Worm (Caenorhabditis elegans): ENCODE measurements around the gene gegf-1.
"Not testable (repeated sequence)": the region's sequence is repeated elsewhere in the genome, so short reads cannot be mapped to it uniquely, and the experiment has no call there.

- not testable (repeated sequence) for TF ChIP-seq ref-1 (GFP tag; conservative IDR thresholded peaks at IDR 0.05); flt-1 (GFP tag; IDR thresholded peaks at IDR 0.05); cog-1 (tag; optimal IDR thresholded peaks at IDR 0.05); ztf-29 (GFP tag; IDR thresholded peaks at IDR 0.05); klf-2 (GFP tag; conservative IDR thresholded peaks at IDR 0.05); tab-1 (GFP tag; IDR thresholded peaks at IDR 0.05); T22C8.4 (GFP tag; IDR thresholded peaks at IDR 0.05); ztf-23 (GFP tag; IDR thresholded peaks at IDR 0.05)
Observed at ce11 chrIV:111377-111776, 46.3 kb downstream of the gegf-1 start, which contains the start of gene F29C4.4.

Data from whole organism, midembryonic.